Fruit fly (Drosophila melanogaster): ENCODE data around the gene CG7768.

CG7768 gene

dm6 chr3L:14189957-14190624 lies 27.9 kb upstream of the CG7768 start (continued):
- TF ChIP-seq ttk (GFP tag; IDR thresholded peaks at IDR 0.05) = 0 out of 2 replicates have a peak, but pooled peaks have one; percentile 15
- TF ChIP-seq CG2129 (GFP tag; IDR thresholded peaks at IDR 0.05; ENCODE audit: partially characterized antibody) = no peak
- TF ChIP-seq zen (tag; optimal IDR thresholded peaks at IDR 0.05) = peak; percentile 14
- TF ChIP-seq CG15269 (tag; optimal IDR thresholded peaks at IDR 0.05) = no peak
- TF ChIP-seq CG18262 (tag; optimal IDR thresholded peaks at IDR 0.05) = peak; percentile 55
- TF ChIP-seq B-H2 (GFP tag; optimal IDR thresholded peaks at IDR 0.05) = peak; percentile 28
- TF ChIP-seq bowl (GFP tag; IDR thresholded peaks at IDR 0.05) = peak; percentile 59; the same call in 1 of the 2 replicates
- peak; percentile 69 for TF ChIP-seq HLH4C (GFP tag; IDR thresholded peaks at IDR 0.05; ENCODE audit: partially characterized antibody)
- peak; percentile 75 for TF ChIP-seq tgo (GFP tag; IDR thresholded peaks at IDR 0.05)
- peak; percentile 21 for TF ChIP-seq CG10267 (tag; optimal IDR thresholded peaks at IDR 0.05)
- TF ChIP-seq CG14050 (GFP tag; IDR thresholded peaks at IDR 0.05) = peak; percentile 66
- TF ChIP-seq CG43689 (GFP tag; IDR thresholded peaks at IDR 0.05) = no peak
- peak; percentile 64; the same call in 1 of the 2 replicates for TF ChIP-seq CG11247 (GFP tag; IDR thresholded peaks at IDR 0.05)
- peak; percentile 59 for TF ChIP-seq CG12391 (tag; optimal IDR thresholded peaks at IDR 0.05)
- no peak for TF ChIP-seq org-1 (GFP tag; optimal IDR thresholded peaks at IDR 0.05)
- no peak for TF ChIP-seq CG16779 (GFP tag; IDR thresholded peaks at IDR 0.05)
- TF ChIP-seq CG8089 (GFP tag; optimal IDR thresholded peaks at IDR 0.05) = peak; percentile 5
- no peak for TF ChIP-seq Myb (GFP tag; optimal IDR thresholded peaks at IDR 0.05)
- TF ChIP-seq Camta (GFP tag; optimal IDR thresholded peaks at IDR 0.05) = no peak
- peak; percentile 47 for TF ChIP-seq CG2120 (GFP tag; optimal IDR thresholded peaks at IDR 0.05)
- TF ChIP-seq dmrt99B (tag; optimal IDR thresholded peaks at IDR 0.05) = peak; percentile 61
- TF ChIP-seq nerfin-2 (GFP tag; IDR thresholded peaks at IDR 0.05; ENCODE audit: partially characterized antibody) = no peak
- TF ChIP-seq CG11560 (tag; IDR thresholded peaks at IDR 0.05) = peak; percentile 96; the same call in 2 of the 3 replicates
- TF ChIP-seq CG18476 (GFP tag; optimal IDR thresholded peaks at IDR 0.05) = peak; percentile 51
- TF ChIP-seq CG10979 (tag; optimal IDR thresholded peaks at IDR 0.05) = peak; percentile 25
- TF ChIP-seq tll (GFP tag; optimal IDR thresholded peaks at IDR 0.05) = peak in 1 of 2 experiments; percentile 9
- no peak for TF ChIP-seq shn (GFP tag; optimal IDR thresholded peaks at IDR 0.05)
- TF ChIP-seq CG10366 (GFP tag; IDR thresholded peaks at IDR 0.05) = peak; percentile 69
- 0 out of 3 replicates have a peak, but pooled peaks have one; percentile 23 for TF ChIP-seq H15 (GFP tag; IDR thresholded peaks at IDR 0.05)
- TF ChIP-seq CG7839 (tag; optimal IDR thresholded peaks at IDR 0.05) = peak; percentile 60
- TF ChIP-seq Rx (GFP tag; IDR thresholded peaks at IDR 0.05) = peak; percentile 57; the same call in 1 of the 2 replicates
- TF ChIP-seq pros (GFP tag; optimal IDR thresholded peaks at IDR 0.05) = no peak
- TF ChIP-seq CG17361 (GFP tag; IDR thresholded peaks at IDR 0.05) = peak; percentile 74
- peak; percentile 38 for TF ChIP-seq CG13624 (GFP tag; optimal IDR thresholded peaks at IDR 0.05)
- TF ChIP-seq CG10209 (GFP tag; optimal IDR thresholded peaks at IDR 0.05) = peak; percentile 10
- peak; percentile 74 for TF ChIP-seq esg (GFP tag; conservative IDR thresholded peaks at IDR 0.05)
- peak; percentile 51; the same call in 2 of the 3 replicates for TF ChIP-seq Opbp (GFP tag; IDR thresholded peaks at IDR 0.05; ENCODE audit: partially characterized antibody)
- peak; percentile 22 for TF ChIP-seq CG4820 (GFP tag; optimal IDR thresholded peaks at IDR 0.05)
- TF ChIP-seq Six4 (GFP tag; optimal IDR thresholded peaks at IDR 0.05) = no peak
- peak; percentile 81 for TF ChIP-seq CG34422 (GFP tag; IDR thresholded peaks at IDR 0.05)
- peak; percentile 10 for TF ChIP-seq HLH54F (GFP tag; optimal IDR thresholded peaks at IDR 0.05)
- TF ChIP-seq vvl (GFP tag; IDR thresholded peaks at IDR 0.05) = peak; percentile 90
- no peak for TF ChIP-seq hkb (optimal IDR thresholded peaks at IDR 0.05)
- TF ChIP-seq hkb (GFP tag; IDR thresholded peaks at IDR 0.05) = peak; percentile 84
- TF ChIP-seq Eip74EF (GFP tag; optimal IDR thresholded peaks at IDR 0.05) = no peak
- TF ChIP-seq CG1024 (GFP tag; IDR thresholded peaks at IDR 0.05) = peak; percentile 31; the same call in 1 of the 2 replicates
- peak; percentile 3 for TF ChIP-seq CG6813 (GFP tag; optimal IDR thresholded peaks at IDR 0.05)
- no peak for TF ChIP-seq CG12104 (GFP tag; optimal IDR thresholded peaks at IDR 0.05)
- peak; percentile 56; the same call in 1 of the 2 replicates for TF ChIP-seq CG6689 (GFP tag; IDR thresholded peaks at IDR 0.05)

Data from whole organism, embryonic.